Fruit fly (Drosophila melanogaster) whole organism, embryonic: ENCODE results near the gene CG5079.
A peak's percentile ranks its signal among the peaks of the same experiment; 100 is the strongest.

Source experiments
- CG12071 ChIP-seq: fragments of 200-800 bp; sonication (Bioruptor generic); optimal IDR thresholded peaks from 3 replicates; lab custom pipeline; 2018; ENCODE audit warnings: missing biosample characterization, mild to moderate bottlenecking, missing genetic modification characterization
- CG14710 ChIP-seq: fragments of 200-800 bp; sonication (Bioruptor generic); optimal IDR thresholded peaks from 3 replicates; lab custom pipeline; 2019; ENCODE audit warnings: missing biosample characterization, mild to moderate bottlenecking, missing genetic modification characterization, moderate library complexity
- CG14965 ChIP-seq: fragments of 200-800 bp; sonication (Bioruptor generic); optimal IDR thresholded peaks from 2 replicates; lab custom pipeline; 2016; ENCODE audit warnings: missing biosample characterization, missing genetic modification characterization, borderline replicate concordance
- CG1647 ChIP-seq: fragments of 200-800 bp; sonication (Bioruptor generic); optimal IDR thresholded peaks from 3 replicates; lab custom pipeline; 2016; ENCODE audit warnings: missing biosample characterization, missing genetic modification characterization
- CG16815 ChIP-seq: fragments of 200-800 bp; sonication (Bioruptor generic); optimal IDR thresholded peaks from 3 replicates; lab custom pipeline; 2017; ENCODE audit warnings: missing biosample characterization, mild to moderate bottlenecking, missing genetic modification characterization
- CG17359 ChIP-seq: fragments of 200-800 bp; sonication (Bioruptor generic); optimal IDR thresholded peaks from 3 replicates; lab custom pipeline; 2018; ENCODE audit warnings: missing biosample characterization, mild to moderate bottlenecking, missing genetic modification characterization, moderate library complexity
- CG18262 ChIP-seq: fragments of 200-800 bp; optimal IDR thresholded peaks from 3 replicates; lab custom pipeline; 2019; ENCODE audit warnings: missing biosample characterization, mild to moderate bottlenecking, missing genetic modification characterization, moderate library complexity
- CG2116 ChIP-seq: fragments of 200-800 bp; sonication (Bioruptor generic); optimal IDR thresholded peaks from 3 replicates; lab custom pipeline; 2018; ENCODE audit warnings: missing biosample characterization, mild to moderate bottlenecking, missing genetic modification characterization
- CG2889 ChIP-seq: fragments of 200-800 bp; sonication (Bioruptor generic); IDR thresholded peaks from 3 replicates; pipeline ENCODE4 v1.3.6; 2022; ENCODE audit warnings: missing biosample characterization, missing genetic modification characterization
- CG33213 ChIP-seq: fragments of 200-800 bp; sonication (Bioruptor generic); optimal IDR thresholded peaks from 3 replicates; lab custom pipeline; 2016; ENCODE audit warnings: missing biosample characterization, missing genetic modification characterization
- CG34224 ChIP-seq: fragments of 200-800 bp; sonication (Bioruptor generic); IDR thresholded peaks from 3 replicates; pipeline ENCODE4 v1.3.6; 2022; ENCODE audit warnings: missing biosample characterization, missing genetic modification characterization; ENCODE audit not compliant: partially characterized antibody
- CG4854 ChIP-seq: fragments of 200-800 bp; sonication (Bioruptor generic); optimal IDR thresholded peaks from 2 replicates; lab custom pipeline; 2016; ENCODE audit warnings: missing biosample characterization, missing genetic modification characterization, inconsistent platforms
- CG8290 ChIP-seq, 3 experiments: fragments of 200-800 bp; sonication (Bioruptor generic); optimal IDR thresholded peaks; 2 replicates each; lab custom pipeline; 2016 to 2019; ENCODE audit warnings: missing biosample characterization in 3 of 3, missing genetic modification characterization in 3 of 3, mild to moderate bottlenecking in 2 of 3, moderate library complexity in 1 of 3
- CG9215 ChIP-seq: fragments of 200-800 bp; sonication (Bioruptor generic); IDR thresholded peaks from 2 replicates; pipeline ENCODE4 v1.3.6; 2022; ENCODE audit warnings: missing biosample characterization, missing genetic modification characterization
- CG9727 ChIP-seq: fragments of 200-800 bp; sonication (Bioruptor generic); optimal IDR thresholded peaks from 3 replicates; lab custom pipeline; 2017; ENCODE audit warnings: missing biosample characterization, mild to moderate bottlenecking, missing genetic modification characterization
- CG9817 ChIP-seq: fragments of 200-800 bp; sonication (Bioruptor generic); optimal IDR thresholded peaks from 2 replicates; lab custom pipeline; 2018; ENCODE audit warnings: missing biosample characterization, mild to moderate bottlenecking, missing genetic modification characterization, moderate library complexity
- CkIIα-i1 ChIP-seq: fragments of 200-800 bp; sonication (Bioruptor generic); IDR thresholded peaks from 2 replicates; pipeline ENCODE4 v1.3.6; 2022; ENCODE audit warnings: missing biosample characterization, missing genetic modification characterization
- D19B ChIP-seq: fragments of 200-800 bp; sonication (Bioruptor generic); optimal IDR thresholded peaks from 2 replicates; lab custom pipeline; 2017; ENCODE audit warnings: missing biosample characterization, mild to moderate bottlenecking, missing genetic modification characterization
- Dip3 ChIP-seq: fragments of 200-800 bp; sonication (Bioruptor generic); optimal IDR thresholded peaks from 3 replicates; lab custom pipeline; 2016; ENCODE audit warnings: missing biosample characterization, missing genetic modification characterization
- Doc2 ChIP-seq: fragments of 200-800 bp; sonication (Bioruptor generic); IDR thresholded peaks from 2 replicates; pipeline ENCODE4 v1.3.6; 2022; ENCODE audit warnings: missing biosample characterization, missing genetic modification characterization
- Doc3 ChIP-seq: fragments of 200-800 bp; sonication (Bioruptor generic); IDR thresholded peaks from 3 replicates; pipeline ENCODE4 v1.3.6; 2022; ENCODE audit warnings: missing biosample characterization, missing genetic modification characterization; ENCODE audit not compliant: partially characterized antibody
- E2f1 ChIP-seq: fragments of 200-800 bp; sonication (Bioruptor generic); IDR thresholded peaks from 2 replicates; pipeline ENCODE4 v1.3.6; 2022; ENCODE audit warnings: missing biosample characterization, missing genetic modification characterization
- Hand ChIP-seq: fragments of 200-800 bp; sonication (Bioruptor generic); optimal IDR thresholded peaks from 2 replicates; lab custom pipeline; 2017; ENCODE audit warnings: mild to moderate bottlenecking, missing biosample characterization, missing genetic modification reagents, missing genetic modification characterization
- HmgD ChIP-seq: fragments of 200-800 bp; sonication (Bioruptor generic); optimal IDR thresholded peaks from 3 replicates; lab custom pipeline; 2016; ENCODE audit warnings: missing biosample characterization, missing genetic modification characterization
- Hmr ChIP-seq: fragments of 200-800 bp; sonication (Bioruptor generic); optimal IDR thresholded peaks from 3 replicates; lab custom pipeline; 2017; ENCODE audit warnings: mild to moderate bottlenecking, missing biosample characterization, missing genetic modification reagents, missing genetic modification characterization
- Med ChIP-seq: fragments of 200-800 bp; sonication (Bioruptor generic); peaks from one replicate; lab custom pipeline; 2016; ENCODE audit warnings: missing biosample characterization, missing genetic modification characterization, mild to moderate bottlenecking, inconsistent platforms, moderate library complexity
- Ptx1 ChIP-seq: fragments of 200-800 bp; sonication (Bioruptor generic); IDR thresholded peaks from 2 replicates; pipeline ENCODE4 v1.3.6; 2022; ENCODE audit warnings: missing biosample characterization, missing genetic modification characterization
- Rfx ChIP-seq: fragments of 200-800 bp; sonication (Bioruptor generic); IDR thresholded peaks from 2 replicates; pipeline ENCODE4 v1.3.6; 2022; ENCODE audit warnings: missing biosample characterization, missing genetic modification characterization
- Sin3A ChIP-seq: fragments of >200 bp; optimal IDR thresholded peaks from 2 replicates; lab custom pipeline; 2018
- Sry-δ ChIP-seq: fragments of 200-800 bp; sonication (Bioruptor generic); optimal IDR thresholded peaks from 2 replicates; lab custom pipeline; 2016; ENCODE audit warnings: missing biosample characterization, missing genetic modification characterization
- Ssrp ChIP-seq: fragments of 200-800 bp; sonication (Bioruptor generic); optimal IDR thresholded peaks from 2 replicates; lab custom pipeline; 2018; ENCODE audit warnings: missing biosample characterization, mild to moderate bottlenecking, missing genetic modification characterization, moderate library complexity
- crc ChIP-seq: fragments of 200-800 bp; sonication (Bioruptor generic); optimal IDR thresholded peaks from 2 replicates; lab custom pipeline; 2016; ENCODE audit warnings: missing biosample characterization, missing genetic modification characterization
- esg ChIP-seq: fragments of 200-800 bp; sonication (Bioruptor generic); conservative IDR thresholded peaks from 2 replicates; pipeline ENCODE4 v1.3.6; 2022; ENCODE audit warnings: missing biosample characterization, missing genetic modification characterization
- fd102C ChIP-seq: fragments of 200-800 bp; sonication (Bioruptor generic); optimal IDR thresholded peaks from 2 replicates; lab custom pipeline; 2018; ENCODE audit warnings: missing biosample characterization, mild to moderate bottlenecking, missing genetic modification characterization, moderate library complexity
- fd96Cb ChIP-seq: fragments of 200-800 bp; sonication (Bioruptor generic); optimal IDR thresholded peaks from 2 replicates; lab custom pipeline; 2018; ENCODE audit warnings: missing biosample characterization, mild to moderate bottlenecking, missing genetic modification characterization, moderate library complexity
- ham ChIP-seq: fragments of 200-800 bp; sonication (Bioruptor generic); IDR thresholded peaks from 2 replicates; pipeline ENCODE4 v1.3.6; 2022; ENCODE audit warnings: missing biosample characterization, missing genetic modification characterization
- inv ChIP-seq: fragments of 200-800 bp; sonication (Bioruptor generic); IDR thresholded peaks from 2 replicates; pipeline ENCODE4 v1.3.6; 2022; ENCODE audit warnings: missing biosample characterization, missing genetic modification characterization; ENCODE audit not compliant: partially characterized antibody
- klu ChIP-seq: fragments of 200-800 bp; sonication (Bioruptor generic); IDR thresholded peaks from 2 replicates; pipeline ENCODE4 v1.3.6; 2022; ENCODE audit warnings: missing biosample characterization, missing genetic modification characterization
- mirr ChIP-seq: fragments of 200-800 bp; sonication (Bioruptor generic); optimal IDR thresholded peaks from 3 replicates; lab custom pipeline; 2018; ENCODE audit warnings: missing biosample characterization, mild to moderate bottlenecking, missing genetic modification characterization
- nmo ChIP-seq: fragments of 200-800 bp; sonication (Bioruptor generic); optimal IDR thresholded peaks from 2 replicates; lab custom pipeline; 2018; ENCODE audit warnings: missing biosample characterization, mild to moderate bottlenecking, missing genetic modification characterization, moderate library complexity
- otp ChIP-seq: fragments of 200-800 bp; sonication (Bioruptor generic); IDR thresholded peaks from 3 replicates; pipeline ENCODE4, ENCODE4 v1.3.6; 2022; ENCODE audit warnings: missing biosample characterization, missing genetic modification characterization
- scrt ChIP-seq: fragments of 200-800 bp; sonication (Bioruptor generic); optimal IDR thresholded peaks from 2 replicates; lab custom pipeline; 2018; ENCODE audit warnings: missing biosample characterization, mild to moderate bottlenecking, missing genetic modification characterization, moderate library complexity
- sd ChIP-seq: fragments of 200-800 bp; sonication (Bioruptor generic); optimal IDR thresholded peaks from 3 replicates; lab custom pipeline; 2018; ENCODE audit warnings: missing biosample characterization, mild to moderate bottlenecking, missing genetic modification characterization, moderate library complexity
- seq ChIP-seq: fragments of 200-800 bp; sonication (Bioruptor generic); IDR thresholded peaks from 2 replicates; pipeline ENCODE4 v1.3.6; 2022; ENCODE audit warnings: missing biosample characterization, missing genetic modification characterization
- shn ChIP-seq: fragments of 200-800 bp; sonication (Bioruptor generic); optimal IDR thresholded peaks from 3 replicates; lab custom pipeline; 2016; ENCODE audit warnings: missing biosample characterization, missing genetic modification characterization
- sim ChIP-seq: fragments of 200-800 bp; sonication (Bioruptor generic); IDR thresholded peaks from 2 replicates; pipeline ENCODE4 v1.3.6; 2022; ENCODE audit warnings: missing biosample characterization, missing genetic modification characterization
- tin ChIP-seq: fragments of 200-800 bp; sonication (Bioruptor generic); optimal IDR thresholded peaks from 3 replicates; lab custom pipeline; 2016; ENCODE audit warnings: missing biosample characterization, missing genetic modification characterization
- tna ChIP-seq: fragments of 200-800 bp; sonication (Bioruptor generic); IDR thresholded peaks from 2 replicates; pipeline ENCODE4 v1.3.6; 2022; ENCODE audit warnings: missing biosample characterization, missing genetic modification characterization; ENCODE audit not compliant: partially characterized antibody
- trh ChIP-seq: fragments of 200-800 bp; sonication (Bioruptor generic); optimal IDR thresholded peaks from 2 replicates; lab custom pipeline; 2016; ENCODE audit warnings: missing biosample characterization, missing genetic modification characterization
- twi ChIP-seq: fragments of 200-800 bp; optimal IDR thresholded peaks from 2 replicates; lab custom pipeline; 2019; ENCODE audit warnings: missing biosample characterization, mild to moderate bottlenecking, missing genetic modification characterization, moderate library complexity
- yki ChIP-seq: fragments of >200 bp; optimal IDR thresholded peaks from 3 replicates; lab custom pipeline; 2018

The CG5079 gene

dm6 chr3R:25640463-25640862 is 27.0 kb downstream of the CG5079 start (continued):
- peak; percentile 75 for TF ChIP-seq CG9727 (GFP tag; lab: Kevin White, UChicago)
- TF ChIP-seq CG4854 = peak; percentile 40
- no peak for TF ChIP-seq mirr
- TF ChIP-seq E2f1 (GFP tag; lab: Robert Waterston, UW) = peak; percentile 44; the same call in 1 of the 2 replicates
- peak; percentile 60 for TF ChIP-seq CG14710 (tag; lab: Kevin White, UChicago)
- TF ChIP-seq scrt = no peak
- TF ChIP-seq CG8290 (GFP tag; optimal IDR thresholded peaks at IDR 0.05; lab: Kevin White, UChicago) = no peak
- TF ChIP-seq CG8290 (tag; optimal IDR thresholded peaks at IDR 0.05; lab: Kevin White, UChicago) = no peak
- no peak for TF ChIP-seq CG34224 (GFP tag; lab: Robert Waterston, UW)
- TF ChIP-seq CG9817 = peak; percentile 16
- TF ChIP-seq trh = no peak
- TF ChIP-seq CG12071 = peak; percentile 24
- no peak for TF ChIP-seq Dip3
- peak; percentile 45 for TF ChIP-seq CG16815 (GFP tag; lab: Kevin White, UChicago)
- no peak for TF ChIP-seq Sry-δ (GFP tag; lab: Kevin White, UChicago)
- TF ChIP-seq klu = no peak
- peak; percentile 66 for TF ChIP-seq fd102C
- no peak for TF ChIP-seq Hand (GFP tag; lab: Kevin White, UChicago)
- TF ChIP-seq crc (GFP tag; lab: Kevin White, UChicago) = no peak
- TF ChIP-seq CG2889 (GFP tag; lab: Robert Waterston, UW) = peak; percentile 57; the same call in 1 of the 3 replicates
- 0 out of 2 replicates have a peak, but pooled peaks have one; percentile 27 for TF ChIP-seq CG9215 (GFP tag; lab: Robert Waterston, UW)
- no peak for TF ChIP-seq CG1647 (GFP tag; lab: Kevin White, UChicago)
- peak; percentile 64; the same call in 1 of the 2 replicates for TF ChIP-seq Ptx1
- no peak for TF ChIP-seq Hmr (GFP tag; lab: Kevin White, UChicago)
- peak; percentile 30 for TF ChIP-seq Ssrp
- TF ChIP-seq sim (GFP tag; lab: Robert Waterston, UW) = peak; percentile 52; the same call in 1 of the 2 replicates
- TF ChIP-seq Sin3A (lab: Kevin White, UChicago) = no peak
- no peak for TF ChIP-seq D19B (GFP tag; lab: Kevin White, UChicago)
- TF ChIP-seq Med (GFP tag; lab: Kevin White, UChicago) = peak; percentile 84
- TF ChIP-seq tna (GFP tag; lab: Robert Waterston, UW) = no peak
- TF ChIP-seq Doc3 (GFP tag; lab: Robert Waterston, UW) = no peak
- TF ChIP-seq CkIIα-i1 (GFP tag; lab: Robert Waterston, UW) = no peak
- TF ChIP-seq shn (GFP tag; lab: Kevin White, UChicago) = no peak
- peak; percentile 57 for TF ChIP-seq CG17359 (tag; lab: Kevin White, UChicago)
- peak; percentile 35 for TF ChIP-seq tin (GFP tag; lab: Kevin White, UChicago)
- TF ChIP-seq nmo (GFP tag; lab: Kevin White, UChicago) = peak; percentile 62
- TF ChIP-seq Doc2 (GFP tag; lab: Robert Waterston, UW) = no peak
- no peak for TF ChIP-seq inv (GFP tag; lab: Robert Waterston, UW)
- TF ChIP-seq fd96Cb (tag; lab: Kevin White, UChicago) = peak; percentile 61
- TF ChIP-seq Rfx = peak; percentile 64
- TF ChIP-seq sd (tag; lab: Kevin White, UChicago) = no peak
- no peak for TF ChIP-seq otp (GFP tag; lab: Robert Waterston, UW)
- TF ChIP-seq CG18262 (tag; lab: Kevin White, UChicago) = peak; percentile 73
- no peak for TF ChIP-seq CG14965 (GFP tag; lab: Kevin White, UChicago)
- no peak for TF ChIP-seq twi
- TF ChIP-seq CG33213 (GFP tag; lab: Kevin White, UChicago) = peak; percentile 19
- no peak for TF ChIP-seq yki (lab: Kevin White, UChicago)
- no peak for TF ChIP-seq ham (GFP tag; lab: Robert Waterston, UW)
- TF ChIP-seq esg (GFP tag; lab: Robert Waterston, UW) = peak; percentile 41; the same call in 1 of the 2 replicates
- TF ChIP-seq HmgD (GFP tag; lab: Kevin White, UChicago) = no peak
- TF ChIP-seq CG2116 (GFP tag; lab: Kevin White, UChicago) = no peak
- TF ChIP-seq seq (GFP tag; lab: Robert Waterston, UW) = no peak
